Fruit fly (Drosophila melanogaster) Kc167 (cell line): ENCODE results near the gene Glut4EF.

Experiments
- Myc ChIP-seq: fragments of >200 bp; optimal IDR thresholded peaks from 2 replicates; lab custom pipeline; 2017; ENCODE audit warnings: missing external identifiers
- Sin3A ChIP-seq: fragments of >200 bp; optimal IDR thresholded peaks from 2 replicates; lab custom pipeline; 2018; ENCODE audit warnings: missing external identifiers
- ttk ChIP-seq: sonication (Bioruptor generic); optimal IDR thresholded peaks from 2 replicates; lab custom pipeline; 2017; ENCODE audit warnings: missing external identifiers

DNA sequence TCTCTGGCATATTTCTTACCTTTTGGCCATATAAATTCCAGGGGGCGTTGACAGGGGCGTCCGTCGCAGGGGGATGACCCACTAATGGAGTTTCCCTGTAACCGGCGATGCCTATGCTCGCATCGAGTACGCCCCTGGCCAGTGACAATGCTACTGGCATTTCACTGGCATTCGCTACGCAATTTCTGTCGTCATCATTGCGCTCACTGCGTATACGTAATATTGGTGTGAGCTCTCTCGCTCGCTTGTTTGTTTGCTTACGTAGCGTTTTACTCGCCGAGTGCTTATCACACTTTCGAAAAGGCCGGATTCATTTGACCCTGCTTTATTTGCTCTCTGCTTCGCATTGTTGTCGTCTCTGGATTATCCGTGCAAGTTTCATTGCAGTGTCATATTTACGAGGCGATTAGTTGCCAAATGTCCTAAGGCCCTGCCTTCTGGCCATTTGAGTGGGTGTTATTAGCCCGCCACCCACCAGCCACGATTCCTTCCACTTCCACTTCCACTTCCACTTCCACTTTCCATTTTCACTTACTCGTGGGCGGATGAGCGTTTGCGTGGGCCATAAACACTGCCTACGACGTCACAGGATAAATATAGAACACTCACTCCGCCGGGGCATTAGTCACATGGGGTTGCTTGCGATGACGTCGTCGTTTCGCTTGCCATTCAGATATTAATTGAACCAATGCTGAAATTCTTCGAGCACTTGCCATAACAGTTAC, 10.1 kb downstream of the Glut4EF start:
- TF ChIP-seq Myc (lab: Kevin White, UChicago) (no peak), Sin3A (lab: Kevin White, UChicago) (no peak), ttk (lab: Kevin White, UChicago) (no peak)
